Fruit fly (Drosophila melanogaster) whole organism, wandering third instar larva: ENCODE data around the gene CHKov2.

ENCODE experiments used
- Hr83 ChIP-seq: fragments of 200-300 bp; sonication (Bioruptor generic); optimal IDR thresholded peaks from 2 replicates; lab custom pipeline; 2016; ENCODE audit warnings: missing biosample characterization, mild to moderate bottlenecking, missing genetic modification characterization, moderate library complexity; ENCODE audit not compliant: poor library complexity, severe bottlenecking
- Myc ChIP-seq: fragments of >200 bp; optimal IDR thresholded peaks from 2 replicates; lab custom pipeline; 2017
- OdsH ChIP-seq: fragments of 200-800 bp; sonication (Bioruptor generic); optimal IDR thresholded peaks from 2 replicates; lab custom pipeline; 2016; ENCODE audit warnings: missing biosample characterization, mild to moderate bottlenecking, missing genetic modification characterization
- br ChIP-seq: fragments of 200-800 bp; sonication (Bioruptor generic); optimal IDR thresholded peaks from 2 replicates; lab custom pipeline; 2016; ENCODE audit warnings: missing biosample characterization, missing genetic modification characterization
- h ChIP-seq: fragments of 200-800 bp; sonication (Bioruptor generic); optimal IDR thresholded peaks from 3 replicates; lab custom pipeline; 2016; ENCODE audit warnings: missing biosample characterization, mild to moderate bottlenecking, missing genetic modification characterization
- jim ChIP-seq: fragments of 175-275, 200-325 bp; sonication (Bioruptor generic); optimal IDR thresholded peaks from 2 replicates; lab custom pipeline; 2016; ENCODE audit warnings: missing biosample characterization, mild to moderate bottlenecking, missing genetic modification characterization
- pan ChIP-seq: fragments of >200 bp; optimal IDR thresholded peaks from 2 replicates; lab custom pipeline; 2017
- usp ChIP-seq: fragments of >200 bp; optimal IDR thresholded peaks from 2 replicates; lab custom pipeline; 2017; ENCODE audit warnings: missing biosample characterization, missing genetic modification characterization

DNA sequence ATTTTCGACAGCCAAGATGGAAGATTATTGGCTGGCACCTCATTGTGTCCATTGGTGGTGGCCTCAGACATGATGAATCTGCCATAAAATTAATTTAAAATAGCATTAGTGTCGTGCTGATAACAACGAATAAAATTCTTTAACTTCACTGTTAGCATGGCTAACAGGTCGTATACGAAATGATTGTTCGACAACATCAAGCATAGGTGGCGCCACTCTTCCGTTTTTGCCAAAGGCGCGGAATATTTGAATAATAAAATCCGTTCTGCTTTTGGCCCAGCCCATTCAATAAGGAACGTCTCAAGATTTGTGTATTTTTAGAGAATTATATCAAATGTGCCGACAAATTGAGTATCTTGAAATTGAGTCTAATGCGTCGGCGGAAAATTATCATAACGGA is 18.4 kb downstream of the CHKov2 start:
- no peak for TF ChIP-seq pan (lab: Kevin White, UChicago)
- TF ChIP-seq Hr83 (GFP tag; lab: Kevin White, UChicago) = no peak
- no peak for TF ChIP-seq OdsH (GFP tag; lab: Kevin White, UChicago)
- no peak for TF ChIP-seq br (GFP tag; lab: Kevin White, UChicago)
- TF ChIP-seq jim (GFP tag; lab: Kevin White, UChicago) = no peak
- TF ChIP-seq h (GFP tag; lab: Kevin White, UChicago) = no peak
- no peak for TF ChIP-seq usp
- no peak for TF ChIP-seq Myc (lab: Kevin White, UChicago)
